Fruit fly (Drosophila melanogaster) whole organism, prepupa: ENCODE measurements around the gene CG17362.
A peak's percentile ranks its signal among the peaks of the same experiment; 100 is the strongest.

Experiments used
- CG10631 ChIP-seq: fragments of 200-800 bp; sonication (Bioruptor generic); optimal IDR thresholded peaks from 2 replicates; lab custom pipeline; 2016; ENCODE audit warnings: missing biosample characterization, missing genetic modification characterization
- CG11762 ChIP-seq: fragments of 200-800 bp; sonication (Bioruptor generic); optimal IDR thresholded peaks from 3 replicates; lab custom pipeline; 2016; ENCODE audit warnings: missing biosample characterization, missing genetic modification characterization; ENCODE audit not compliant: insufficient read depth
- CG11902 ChIP-seq: fragments of 200-800 bp; sonication (Bioruptor generic); optimal IDR thresholded peaks from 3 replicates; lab custom pipeline; 2016; ENCODE audit warnings: missing biosample characterization, missing genetic modification characterization
- CG15336 ChIP-seq: fragments of 200-800 bp; sonication (Bioruptor generic); IDR thresholded peaks from 2 replicates; pipeline ENCODE4 v1.3.6; 2022; ENCODE audit warnings: missing biosample characterization, missing genetic modification characterization
- CG1621 ChIP-seq: fragments of 200-800 bp; sonication (Bioruptor generic); optimal IDR thresholded peaks from 3 replicates; lab custom pipeline; 2018; ENCODE audit warnings: missing biosample characterization, mild to moderate bottlenecking, missing genetic modification characterization
- CG16779 ChIP-seq: fragments of 200-800 bp; sonication (Bioruptor generic); optimal IDR thresholded peaks from 3 replicates; lab custom pipeline; 2017; ENCODE audit warnings: missing biosample characterization, mild to moderate bottlenecking, missing genetic modification characterization
- CG32006 ChIP-seq: fragments of 200-800 bp; sonication (Bioruptor generic); optimal IDR thresholded peaks from 3 replicates; lab custom pipeline; 2017; ENCODE audit warnings: missing biosample characterization, mild to moderate bottlenecking, missing genetic modification characterization
- CG3919 ChIP-seq: fragments of 200-800 bp; sonication (Bioruptor generic); optimal IDR thresholded peaks from 3 replicates; lab custom pipeline; 2016; ENCODE audit warnings: missing biosample characterization, missing genetic modification characterization
- CG4318 ChIP-seq: fragments of 200-800 bp; sonication (Bioruptor generic); optimal IDR thresholded peaks from 3 replicates; lab custom pipeline; 2017; ENCODE audit warnings: missing biosample characterization, mild to moderate bottlenecking, missing genetic modification characterization
- CG6163 ChIP-seq: fragments of 200-800 bp; sonication (Bioruptor generic); IDR thresholded peaks from 3 replicates; pipeline ENCODE4 v1.3.6; 2022; ENCODE audit warnings: missing biosample characterization, missing genetic modification characterization
- CG6792 ChIP-seq: fragments of 200-800 bp; sonication (Bioruptor generic); optimal IDR thresholded peaks from 3 replicates; lab custom pipeline; 2016; ENCODE audit warnings: missing biosample characterization, missing genetic modification characterization
- CG6808 ChIP-seq: fragments of 200-800 bp; sonication (Bioruptor generic); optimal IDR thresholded peaks from 3 replicates; lab custom pipeline; 2017; ENCODE audit warnings: missing biosample characterization, missing genetic modification characterization, mild to moderate bottlenecking, moderate library complexity, missing genetic modification reagents
- CG8119 ChIP-seq: fragments of 200-800 bp; sonication (Bioruptor generic); IDR thresholded peaks from 3 replicates; pipeline ENCODE4 v1.3.6; 2022; ENCODE audit warnings: missing biosample characterization, missing genetic modification characterization
- CG8319 ChIP-seq: fragments of 200-800 bp; sonication (Bioruptor generic); optimal IDR thresholded peaks from 3 replicates; lab custom pipeline; 2016; ENCODE audit warnings: missing biosample characterization, missing genetic modification characterization
- CG8632 ChIP-seq: fragments of 200-800 bp; sonication (Bioruptor generic); optimal IDR thresholded peaks from 3 replicates; lab custom pipeline; 2016; ENCODE audit warnings: missing biosample characterization, missing genetic modification characterization
- CG9139 ChIP-seq: fragments of 200-800 bp; sonication (Bioruptor generic); optimal IDR thresholded peaks from 3 replicates; lab custom pipeline; 2017; ENCODE audit warnings: missing biosample characterization, mild to moderate bottlenecking, missing genetic modification characterization
- Eip78C ChIP-seq: fragments of 200-800 bp; sonication (Bioruptor generic); peaks from one replicate; lab custom pipeline; 2016; ENCODE audit warnings: missing biosample characterization, missing genetic modification characterization
- Ets96B ChIP-seq: fragments of 200-800 bp; optimal IDR thresholded peaks from 2 replicates; lab custom pipeline; 2019; ENCODE audit warnings: missing biosample characterization, mild to moderate bottlenecking, missing genetic modification characterization, moderate library complexity
- Gug ChIP-seq: fragments of 200-800 bp; sonication (Bioruptor generic); IDR thresholded peaks from 2 replicates; pipeline ENCODE4 v1.3.6; 2022; ENCODE audit warnings: missing biosample characterization, missing genetic modification characterization
- Hr38 ChIP-seq: sonication (Bioruptor generic); optimal IDR thresholded peaks from 2 replicates; lab custom pipeline; 2016; ENCODE audit warnings: missing biosample characterization, missing genetic modification characterization
- Hr39 ChIP-seq: fragments of 200-800 bp; sonication (Bioruptor generic); optimal IDR thresholded peaks from 2 replicates; lab custom pipeline; 2016; ENCODE audit warnings: missing biosample characterization, missing genetic modification characterization
- Lpt ChIP-seq: fragments of 200-800 bp; sonication (Bioruptor generic); optimal IDR thresholded peaks from 3 replicates; lab custom pipeline; 2016; ENCODE audit warnings: missing biosample characterization, missing genetic modification characterization
- Met ChIP-seq: fragments of 200-800 bp; sonication (Bioruptor generic); optimal IDR thresholded peaks from 3 replicates; lab custom pipeline; 2016; ENCODE audit warnings: missing biosample characterization, missing genetic modification characterization
- Smox ChIP-seq: fragments of 200-800 bp; sonication (Bioruptor generic); optimal IDR thresholded peaks from 3 replicates; lab custom pipeline; 2016; ENCODE audit warnings: missing biosample characterization, missing genetic modification characterization
- Sox15 ChIP-seq: fragments of 200-800 bp; sonication (Bioruptor generic); optimal IDR thresholded peaks from 3 replicates; lab custom pipeline; 2016; ENCODE audit warnings: missing biosample characterization, missing genetic modification characterization
- achi ChIP-seq: fragments of 200-800 bp; sonication (Bioruptor generic); optimal IDR thresholded peaks from 3 replicates; lab custom pipeline; 2016; ENCODE audit warnings: missing biosample characterization, missing genetic modification characterization
- cyc ChIP-seq: fragments of 200-800 bp; sonication (Bioruptor generic); optimal IDR thresholded peaks from 3 replicates; lab custom pipeline; 2016; ENCODE audit warnings: missing biosample characterization, missing genetic modification characterization
- dac ChIP-seq: fragments of 200-800 bp; sonication (Bioruptor generic); optimal IDR thresholded peaks from 2 replicates; lab custom pipeline; 2017; ENCODE audit warnings: missing biosample characterization, mild to moderate bottlenecking, missing genetic modification characterization
- dsx ChIP-seq: fragments of 200-800 bp; optimal IDR thresholded peaks from 3 replicates; lab custom pipeline; 2019; ENCODE audit warnings: missing biosample characterization, mild to moderate bottlenecking, missing genetic modification characterization, moderate library complexity; ENCODE audit not compliant: poor library complexity, severe bottlenecking
- eg ChIP-seq: fragments of 200-800 bp; sonication (Bioruptor generic); IDR thresholded peaks from 3 replicates; pipeline ENCODE4 v1.3.6; 2022; ENCODE audit warnings: missing biosample characterization, missing genetic modification characterization
- fd59A ChIP-seq: fragments of 200-800 bp; sonication (Bioruptor generic); optimal IDR thresholded peaks from 2 replicates; lab custom pipeline; 2017; ENCODE audit warnings: missing biosample characterization, mild to moderate bottlenecking, missing genetic modification characterization, missing genetic modification reagents
- lz ChIP-seq: fragments of 200-800 bp; sonication (Bioruptor generic); optimal IDR thresholded peaks from 3 replicates; lab custom pipeline; 2016; ENCODE audit warnings: missing biosample characterization, missing genetic modification characterization
- spab ChIP-seq: fragments of 200-800 bp; sonication (Bioruptor generic); optimal IDR thresholded peaks from 2 replicates; lab custom pipeline; 2017; ENCODE audit warnings: missing biosample characterization, mild to moderate bottlenecking, missing genetic modification characterization, missing genetic modification reagents
- ss ChIP-seq, 2 experiments: fragments of 200-800 bp; sonication (Bioruptor generic); optimal IDR thresholded peaks; 2 replicates in 1 of 2; 3 replicates in 1 of 2; lab custom pipeline; 2017 to 2018; ENCODE audit warnings: mild to moderate bottlenecking in 2 of 2, missing biosample characterization in 2 of 2, missing genetic modification characterization in 2 of 2, moderate library complexity in 1 of 2
- vri ChIP-seq: fragments of 200-800 bp; sonication (Bioruptor generic); optimal IDR thresholded peaks from 3 replicates; lab custom pipeline; 2016; ENCODE audit warnings: missing biosample characterization, mild to moderate bottlenecking, missing genetic modification characterization

CG17362 gene

DNA sequence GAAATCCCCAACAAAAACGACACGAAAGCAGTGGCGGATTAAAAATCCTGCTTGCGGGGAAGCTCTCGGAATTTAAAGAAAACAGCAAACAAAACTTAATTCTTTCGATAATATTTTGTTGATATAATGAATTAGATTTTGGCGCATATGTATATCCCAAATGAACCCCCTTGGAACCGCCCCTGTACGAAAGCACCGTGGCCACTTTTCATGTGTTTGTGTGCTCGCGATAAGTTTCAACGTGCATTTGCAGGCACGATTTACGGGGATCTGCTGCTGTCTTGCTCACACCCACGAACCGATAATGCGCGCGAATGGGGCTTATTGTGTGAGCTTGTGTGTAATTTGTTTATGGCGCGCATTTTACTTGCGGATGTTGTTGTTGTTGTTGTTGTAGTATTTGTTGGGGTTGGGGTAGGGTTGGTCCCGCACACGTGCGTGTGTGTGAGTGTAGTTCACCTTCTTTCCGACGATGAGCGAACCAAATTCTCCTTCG, 18.6 kb downstream of the CG17362 start (continued):
- peak; percentile 98 for TF ChIP-seq lz (GFP tag; lab: Kevin White, UChicago)
- TF ChIP-seq fd59A (GFP tag; lab: Kevin White, UChicago) = peak; percentile 97
- peak; percentile 99 for TF ChIP-seq CG11902
- TF ChIP-seq CG4318 (GFP tag; lab: Kevin White, UChicago) = peak; percentile 98
- TF ChIP-seq CG11762 = peak; percentile 96
- TF ChIP-seq dsx = peak; percentile 90
- TF ChIP-seq vri (GFP tag; lab: Kevin White, UChicago) = peak; percentile 97
- peak; percentile 100 for TF ChIP-seq Eip78C (GFP tag; lab: Kevin White, UChicago)

DNA sequence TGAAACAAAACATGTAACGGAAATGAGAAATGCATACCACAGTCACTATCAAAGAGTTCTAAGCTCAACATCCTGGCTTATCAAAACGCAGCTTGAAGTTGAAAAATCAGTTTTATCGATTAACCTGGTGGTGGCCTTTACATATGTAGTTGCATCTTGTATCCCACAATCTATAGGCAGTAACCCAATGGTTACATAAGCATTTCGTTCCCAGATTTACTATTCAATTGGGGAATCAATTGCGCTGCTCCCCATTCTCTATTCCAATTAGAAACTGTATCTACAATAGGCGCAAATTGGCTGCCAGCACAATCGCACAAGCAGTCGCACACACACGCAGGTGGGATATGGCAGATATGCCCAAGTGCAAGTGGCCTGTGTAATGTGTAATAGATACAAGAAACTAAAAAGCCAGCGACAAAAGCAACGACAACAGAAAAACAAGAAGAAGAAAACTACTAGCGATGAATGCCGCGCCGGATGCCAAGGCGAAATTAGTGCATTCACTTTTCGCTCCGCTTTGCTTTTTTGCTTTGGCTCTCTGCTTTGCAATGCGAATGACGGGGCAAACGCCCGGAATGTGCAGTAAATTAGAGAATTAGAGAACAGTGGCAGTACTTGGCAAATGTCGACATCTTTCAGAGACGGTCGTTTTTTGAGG, 19.3 kb downstream of the CG17362 start:
- TF ChIP-seq Met (GFP tag; lab: Kevin White, UChicago) (no peak), eg (0 out of 3 replicates have a peak, but pooled peaks have one; percentile 6), CG6163 (GFP tag; lab: Robert Waterston, UW) (peak; percentile 23; the same call in 1 of the 3 replicates)
- TF ChIP-seq, all 60 proteins: peak for 2

DNA sequence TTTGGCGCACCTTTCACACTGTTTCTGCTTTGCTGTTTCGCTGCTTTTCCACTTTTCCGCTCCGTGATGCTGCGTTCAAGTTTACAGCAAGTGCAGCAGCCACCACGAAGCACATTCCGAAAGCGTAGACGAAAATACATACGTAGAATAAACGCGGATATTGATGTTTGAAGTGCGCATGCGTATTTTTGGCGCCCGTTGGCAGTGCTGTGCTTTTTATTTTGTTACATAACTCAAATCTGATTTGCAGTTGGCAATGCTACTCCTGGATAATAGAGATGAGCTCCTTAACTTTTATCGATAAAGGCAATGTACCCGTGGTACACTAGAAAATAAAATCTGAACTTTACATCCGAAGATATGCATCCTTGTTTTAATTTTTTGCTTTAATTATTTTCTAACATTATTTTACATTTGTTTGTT, 20.3 kb downstream of the CG17362 start:
- TF ChIP-seq cyc (GFP tag; lab: Kevin White, UChicago) (no peak), CG6163 (GFP tag; lab: Robert Waterston, UW) (peak; percentile 84), achi (no peak), vri (GFP tag; lab: Kevin White, UChicago) (peak; percentile 100), eg (peak; percentile 55; the same call in 2 of the 3 replicates), CG8119 (peak; percentile 60; the same call in 2 of the 3 replicates), CG15336 (GFP tag; lab: Robert Waterston, UW) (peak; percentile 45)

DNA sequence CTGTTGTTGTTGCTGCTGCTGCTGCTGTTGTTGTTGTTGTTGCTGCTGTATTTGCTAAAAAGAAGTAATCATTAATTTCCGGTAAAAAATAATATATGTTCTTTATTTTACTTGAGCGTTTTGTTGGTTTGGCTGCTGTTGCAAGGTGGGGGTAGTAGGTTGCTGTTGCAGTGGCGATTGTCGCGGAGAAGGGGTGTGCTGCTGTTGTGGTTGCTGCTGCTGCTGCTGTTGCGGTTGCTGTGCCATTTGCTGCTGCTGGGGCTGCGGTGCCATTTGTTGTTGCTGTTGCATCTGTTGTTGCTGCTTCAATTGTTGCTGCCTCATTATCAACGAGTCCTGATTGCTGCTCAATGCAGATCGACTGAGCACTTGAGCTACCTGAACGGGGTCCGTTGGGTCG, 39.3 kb downstream of the CG17362 start:
- TF ChIP-seq dac (no peak), Lpt (GFP tag; lab: Kevin White, UChicago) (no peak), Met (GFP tag; lab: Kevin White, UChicago) (no peak), Gug (GFP tag; lab: Robert Waterston, UW) (no peak), Eip78C (GFP tag; lab: Kevin White, UChicago) (no peak), Sox15 (GFP tag; lab: Kevin White, UChicago) (no peak), CG16779 (tag; lab: Kevin White, UChicago) (no peak), lz (GFP tag; lab: Kevin White, UChicago) (no peak), CG32006 (GFP tag; lab: Kevin White, UChicago) (no peak), eg (no peak), CG1621 (tag; lab: Kevin White, UChicago) (no peak), CG11902 (no peak), ss (GFP tag; optimal IDR thresholded peaks at IDR 0.05; lab: Kevin White, UChicago) (no peak), Hr38 (GFP tag; lab: Kevin White, UChicago) (no peak), Hr39 (GFP tag; lab: Kevin White, UChicago) (no peak), Ets96B (tag; lab: Kevin White, UChicago) (no peak), CG8119 (no peak), CG6808 (no peak), dsx (no peak)

DNA sequence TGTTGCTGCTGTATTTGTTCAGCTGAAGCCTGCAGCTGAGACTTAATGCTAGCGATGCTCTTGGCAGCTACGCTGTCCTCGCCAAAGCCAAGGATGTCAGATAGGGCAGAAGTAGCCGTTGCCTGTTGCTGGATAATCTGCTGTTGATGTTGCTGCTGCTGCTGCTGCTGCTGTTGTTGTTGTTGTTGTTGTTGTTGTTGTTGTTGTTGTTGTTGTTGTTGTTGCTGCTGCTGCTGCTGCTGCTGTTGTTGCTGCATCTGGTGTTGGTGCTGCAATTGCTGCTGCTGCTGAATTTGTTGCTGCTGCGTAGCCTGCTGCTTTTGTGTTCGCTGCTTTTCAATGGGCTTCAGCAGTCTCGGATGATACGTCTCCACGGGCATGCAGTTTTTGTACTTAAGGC, 41.1 kb downstream of the CG17362 start:
- TF ChIP-seq vri (GFP tag; lab: Kevin White, UChicago) = no peak
- no peak for TF ChIP-seq CG6163 (GFP tag; lab: Robert Waterston, UW)
- no peak for TF ChIP-seq Smox (GFP tag; lab: Kevin White, UChicago)
- no peak for TF ChIP-seq Sox15 (GFP tag; lab: Kevin White, UChicago)
- no peak for TF ChIP-seq spab (GFP tag; lab: Kevin White, UChicago)
- no peak for TF ChIP-seq CG10631 (GFP tag; lab: Kevin White, UChicago)
- no peak for TF ChIP-seq CG9139 (GFP tag; lab: Kevin White, UChicago)
- TF ChIP-seq dac = no peak
- no peak for TF ChIP-seq CG8119
- TF ChIP-seq dsx = no peak
- TF ChIP-seq CG6792 (GFP tag; lab: Kevin White, UChicago) = no peak
- no peak for TF ChIP-seq CG1621 (tag; lab: Kevin White, UChicago)
- no peak for TF ChIP-seq CG3919 (GFP tag; lab: Kevin White, UChicago)
- TF ChIP-seq Ets96B (tag; lab: Kevin White, UChicago) = no peak
- no peak for TF ChIP-seq fd59A (GFP tag; lab: Kevin White, UChicago)
- TF ChIP-seq CG8319 (GFP tag; lab: Kevin White, UChicago) = no peak
- no peak for TF ChIP-seq CG11902
- TF ChIP-seq CG8632 (GFP tag; lab: Kevin White, UChicago) = no peak
